Worm (Caenorhabditis elegans): Measurements from ENCODE around the gene C05E4.7.

Gene C05E4.7

DNA sequence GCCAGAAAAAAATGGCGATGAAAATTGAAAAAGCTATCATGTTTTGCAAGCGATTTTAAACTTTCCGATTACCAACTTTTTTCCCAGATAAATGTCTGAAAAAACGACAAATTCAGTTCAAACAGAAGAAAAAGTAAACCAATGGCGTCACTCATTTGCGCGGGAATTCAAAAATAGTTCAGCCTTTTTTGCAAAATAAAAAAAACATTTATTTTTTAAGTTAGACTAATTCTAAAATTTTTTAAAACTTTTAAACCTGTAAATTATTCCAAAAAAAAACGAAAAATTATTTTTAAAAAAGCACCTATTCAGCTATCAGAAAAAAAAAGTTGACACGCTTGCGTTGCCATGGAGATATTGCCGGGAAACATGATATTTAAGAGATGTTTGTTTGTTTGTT, 29.0 kb upstream of the C05E4.7 start, which contains the start of gene cyp-33C11:
TSS of gene cyp-33C11 (minus strand) at position 101 of the 400 bp plus-strand sequence.
- TF ChIP-seq ceh-14 (tag; optimal IDR thresholded peaks at IDR 0.05) (no peak), hlh-15 (tag; optimal IDR thresholded peaks at IDR 0.05) (no peak), nfya-1 (tag; optimal IDR thresholded peaks at IDR 0.05) (no peak), K09A11.1 (tag; optimal IDR thresholded peaks at IDR 0.05; ENCODE audit: insufficient read depth) (no peak), ceh-45 (GFP tag; IDR thresholded peaks at IDR 0.05) (no peak), zip-5 (tag; optimal IDR thresholded peaks at IDR 0.05) (no peak)

DNA sequence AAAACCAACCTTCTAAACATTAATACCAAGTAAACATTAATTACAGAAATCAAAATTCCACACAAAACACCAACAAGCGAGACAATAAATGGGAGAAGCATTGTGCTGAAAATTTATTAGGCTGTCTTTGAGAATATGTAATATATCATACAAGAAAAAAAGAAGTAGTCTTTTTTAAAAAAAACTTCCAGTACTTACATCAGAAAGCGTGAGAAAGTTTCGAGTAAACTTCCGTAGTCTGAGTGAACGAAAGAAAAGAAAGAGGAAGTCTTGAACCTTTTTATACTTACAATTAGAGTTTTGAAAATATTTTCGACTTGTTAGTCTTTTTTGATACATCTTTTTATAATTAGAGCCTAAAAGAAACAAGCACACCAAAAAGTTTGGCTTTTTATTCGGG, 22.2 kb upstream of the C05E4.7 start, which contains the start of gene srbc-40:
TSS of gene srbc-40 (minus strand) at position 101 of the 400 bp plus-strand sequence.
- no peak for TF ChIP-seq tbx-7 (tag; optimal IDR thresholded peaks at IDR 0.05)
- no peak for TF ChIP-seq odd-2 (tag; optimal IDR thresholded peaks at IDR 0.05)
- TF ChIP-seq gmeb-2 (tag; optimal IDR thresholded peaks at IDR 0.05) = no peak
- no peak for TF ChIP-seq sdc-2 (tag; optimal IDR thresholded peaks at IDR 0.05)
- no peak for TF ChIP-seq hlh-8 (tag; optimal IDR thresholded peaks at IDR 0.05)
- TF ChIP-seq unc-42 (tag; optimal IDR thresholded peaks at IDR 0.05) = no peak
- no peak for TF ChIP-seq ztf-16 (tag; optimal IDR thresholded peaks at IDR 0.05)
- TF ChIP-seq unc-55 (GFP tag; optimal IDR thresholded peaks at IDR 0.05) = no peak
- no peak for TF ChIP-seq fax-1 (tag; optimal IDR thresholded peaks at IDR 0.05)
- no peak for TF ChIP-seq ceh-31 (tag; optimal IDR thresholded peaks at IDR 0.05)
- TF ChIP-seq ceh-6 (GFP tag; optimal IDR thresholded peaks at IDR 0.05) = no peak
- TF ChIP-seq ref-2 (tag; optimal IDR thresholded peaks at IDR 0.05) = no peak
- TF ChIP-seq pha-2 (tag; optimal IDR thresholded peaks at IDR 0.05) = no peak
- no peak for TF ChIP-seq fkh-10 (GFP tag; optimal IDR thresholded peaks at IDR 0.05)
- TF ChIP-seq ceh-34 (tag; optimal IDR thresholded peaks at IDR 0.05) = no peak
- no peak for TF ChIP-seq ceh-48 (tag; optimal IDR thresholded peaks at IDR 0.05)

DNA sequence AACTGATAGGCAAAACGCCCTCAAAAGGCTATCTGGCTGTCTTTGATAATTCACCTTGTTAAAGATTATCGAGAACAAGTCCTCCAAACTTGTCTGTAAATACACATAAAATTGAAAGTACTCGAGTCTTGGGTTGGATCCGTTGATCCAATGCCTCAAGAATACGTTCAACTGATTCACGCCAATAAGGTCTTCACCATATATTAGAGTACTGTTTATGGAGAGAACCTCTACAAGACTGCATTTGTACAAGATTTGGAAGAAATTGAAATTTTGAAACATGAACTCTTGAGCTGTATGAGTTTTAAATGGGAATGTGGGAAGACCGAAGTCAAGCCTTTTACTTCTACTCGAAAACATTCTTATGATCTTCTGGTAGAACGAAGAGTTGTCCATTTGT, 19.0 kb upstream of the C05E4.7 start:
- TF ChIP-seq K02D7.2 (tag; optimal IDR thresholded peaks at IDR 0.05) (no peak), fax-1 (tag; optimal IDR thresholded peaks at IDR 0.05) (no peak), elt-2 (tag; optimal IDR thresholded peaks at IDR 0.05) (no peak), pqm-1 (tag; optimal IDR thresholded peaks at IDR 0.05) (no peak), ceh-14 (tag; optimal IDR thresholded peaks at IDR 0.05) (no peak), gmeb-2 (tag; optimal IDR thresholded peaks at IDR 0.05) (no peak)

DNA sequence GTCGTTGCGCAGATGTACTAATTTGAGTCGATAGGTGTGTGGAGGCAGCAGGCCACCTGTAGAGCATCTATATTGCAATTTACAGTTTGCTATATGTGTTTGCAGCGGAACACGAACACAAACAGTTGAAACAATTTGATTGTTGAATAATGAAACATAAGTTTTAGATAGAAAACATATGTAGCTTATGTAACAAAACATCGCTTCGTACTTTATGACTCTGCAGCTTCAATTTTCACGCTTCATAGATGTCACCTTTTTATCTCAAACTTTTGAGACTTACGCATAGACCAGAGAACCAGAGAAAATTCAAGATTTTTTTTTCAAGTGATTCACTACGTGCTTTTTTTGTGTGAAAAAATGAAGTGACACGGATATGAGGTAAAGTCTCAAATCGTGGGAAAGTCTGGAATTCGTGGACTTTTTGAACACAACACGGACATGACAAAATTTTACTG, 18.0 kb upstream of the C05E4.7 start, which contains the start of gene fbxb-72:
TSS of gene fbxb-72 (minus strand) at position 58 of the 458 bp plus-strand sequence.
- TF ChIP-seq elt-2 (tag; optimal IDR thresholded peaks at IDR 0.05) = peak; percentile 41
- TF ChIP-seq nhr-11 (tag; optimal IDR thresholded peaks at IDR 0.05) = no peak
- TF ChIP-seq pqm-1 (tag; optimal IDR thresholded peaks at IDR 0.05) = peak; percentile 3
- no peak for TF ChIP-seq ceh-30 (tag; optimal IDR thresholded peaks at IDR 0.05)
- no peak for TF ChIP-seq syd-9 (tag; optimal IDR thresholded peaks at IDR 0.05)
- TF ChIP-seq T23F11.4 (GFP tag; optimal IDR thresholded peaks at IDR 0.05) = no peak
- no peak for TF ChIP-seq ceh-14 (tag; optimal IDR thresholded peaks at IDR 0.05)
- TF ChIP-seq fkh-6 (tag; optimal IDR thresholded peaks at IDR 0.05) = no peak
- TF ChIP-seq ceh-2 (tag; optimal IDR thresholded peaks at IDR 0.05) = no peak
- TF ChIP-seq unc-42 (tag; optimal IDR thresholded peaks at IDR 0.05) = no peak
- TF ChIP-seq ama-1 (optimal IDR thresholded peaks at IDR 0.05) = peak; percentile 26
- TF ChIP-seq hlh-13 (GFP tag; optimal IDR thresholded peaks at IDR 0.05) = no peak
- peak; percentile 56 for TF ChIP-seq dve-1 (tag; optimal IDR thresholded peaks at IDR 0.05)

DNA sequence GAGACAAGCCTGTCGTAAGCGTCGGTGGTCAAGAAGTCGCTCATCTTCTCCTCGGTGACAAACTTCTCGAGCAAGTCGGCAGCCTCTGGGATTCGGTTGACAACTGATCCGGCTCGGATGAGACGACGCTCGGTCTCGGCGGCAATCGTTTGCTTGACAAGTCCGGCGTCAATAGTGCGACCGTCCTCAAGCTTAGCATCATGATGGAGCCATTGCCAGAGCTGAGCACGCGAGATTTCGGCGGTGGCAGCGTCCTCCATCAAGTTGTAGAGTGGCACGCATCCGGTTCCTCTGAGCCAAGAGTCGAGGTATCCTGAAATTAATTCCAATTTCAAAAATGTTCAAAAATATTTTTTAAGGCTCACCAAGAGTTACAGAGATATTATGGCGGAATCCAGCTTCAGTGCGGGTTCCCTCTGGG, 17.4 kb upstream of the C05E4.7 start:
- TF ChIP-seq mec-3 (tag; optimal IDR thresholded peaks at IDR 0.05; ENCODE audit: borderline replicate concordance) (no peak), sox-4 (tag; optimal IDR thresholded peaks at IDR 0.05) (no peak), sox-2 (GFP tag; IDR thresholded peaks at IDR 0.05) (no peak), ceh-6 (GFP tag; optimal IDR thresholded peaks at IDR 0.05) (no peak), ceh-9 (tag; optimal IDR thresholded peaks at IDR 0.05) (no peak)

Measured in whole organism, late embryonic.